Worm (Caenorhabditis elegans) whole organism, L4 larva: Measurements from ENCODE around the gene timm-17B.2.

Experiments used
- F10B5.3 ChIP-seq: sonication (generic microtip); optimal IDR thresholded peaks from 2 replicates; lab custom pipeline; 2016; ENCODE audit warnings: mild to moderate bottlenecking, missing genetic modification characterization, missing compliant biosample characterization
- F37D6.2 ChIP-seq: sonication (generic microtip); optimal IDR thresholded peaks from 2 replicates; lab custom pipeline; 2016; ENCODE audit warnings: mild to moderate bottlenecking, missing genetic modification characterization, missing compliant biosample characterization
- F49E8.2 ChIP-seq: sonication (generic microtip); optimal IDR thresholded peaks from 2 replicates; lab custom pipeline; 2016; ENCODE audit warnings: missing compliant biosample characterization, mild to moderate bottlenecking, missing genetic modification characterization, borderline replicate concordance
- T26A8.4 ChIP-seq: fragments of 200-800 bp; sonication (Bioruptor generic); IDR thresholded peaks from 2 replicates; pipeline ENCODE4 v1.3.6; 2022; ENCODE audit warnings: missing genetic modification characterization, missing compliant biosample characterization
- Y5F2A.4 ChIP-seq: fragments of 200-800 bp; sonication (Bioruptor generic); optimal IDR thresholded peaks from 2 replicates; lab custom pipeline; 2018; ENCODE audit warnings: mild to moderate bottlenecking, missing genetic modification characterization, missing compliant biosample characterization
- Y75B8A.6 ChIP-seq: fragments of 200-800 bp; sonication (Bioruptor generic); IDR thresholded peaks from 2 replicates; pipeline ENCODE4 v1.3.6; 2022; ENCODE audit warnings: missing genetic modification reagents, missing genetic modification characterization, missing compliant biosample characterization
- ZK337.2 ChIP-seq: fragments of 200-800 bp; sonication (Bioruptor generic); IDR thresholded peaks from 2 replicates; pipeline ENCODE4 v1.3.6; 2022; ENCODE audit warnings: missing genetic modification reagents, missing genetic modification characterization, missing compliant biosample characterization
- ZK546.5 ChIP-seq, 2 experiments: sonication (generic microtip); optimal IDR thresholded peaks; 2 replicates each; lab custom pipeline; 2017; ENCODE audit warnings: missing biosample characterization in 2 of 2, missing genetic modification characterization in 2 of 2
- ceh-44 ChIP-seq: fragments of 200-800 bp; sonication (Bioruptor generic); IDR thresholded peaks from 2 replicates; pipeline ENCODE4 v1.3.6; 2022; ENCODE audit warnings: missing genetic modification reagents, missing genetic modification characterization, missing compliant biosample characterization
- ceh-62 ChIP-seq: sonication (generic microtip); optimal IDR thresholded peaks from 2 replicates; lab custom pipeline; 2017; ENCODE audit warnings: missing biosample characterization, missing genetic modification characterization
- ceh-82 ChIP-seq: sonication (generic microtip); optimal IDR thresholded peaks from 2 replicates; lab custom pipeline; 2017; ENCODE audit warnings: missing biosample characterization, missing genetic modification characterization
- ces-1 ChIP-seq: fragments of 150-350 bp; sonication (generic microtip); optimal IDR thresholded peaks from 4 replicates; lab custom pipeline; 2014; ENCODE audit warnings: missing biosample characterization, missing genetic modification reagents, missing genetic modification characterization
- daf-16 ChIP-seq, 3 experiments: sonication (generic microtip); optimal IDR thresholded peaks; 2 replicates each; lab custom pipeline; 2016 to 2017; ENCODE audit warnings: missing genetic modification characterization in 3 of 3, missing genetic modification reagents in 3 of 3, mild to moderate bottlenecking in 2 of 3, missing compliant biosample characterization in 2 of 3, missing biosample characterization in 1 of 3, moderate library complexity in 1 of 3
- daf-19 ChIP-seq: fragments of 200-800 bp; sonication (Bioruptor generic); conservative IDR thresholded peaks from 2 replicates; pipeline ENCODE4 v1.3.6; 2022; ENCODE audit warnings: missing genetic modification characterization, missing compliant biosample characterization
- daf-8 ChIP-seq: fragments of 200-800 bp; sonication (Bioruptor generic); IDR thresholded peaks from 2 replicates; pipeline ENCODE4 v1.3.6; 2022; ENCODE audit warnings: missing genetic modification characterization, missing compliant biosample characterization
- dmd-9 ChIP-seq: fragments of 200-800 bp; sonication (Bioruptor generic); IDR thresholded peaks from 2 replicates; pipeline ENCODE4 v1.3.6; 2022; ENCODE audit warnings: missing genetic modification reagents, missing genetic modification characterization, missing compliant biosample characterization
- dpl-1 ChIP-seq: fragments of 150-350 bp; optimal IDR thresholded peaks from 2 replicates; lab custom pipeline; 2014; ENCODE audit warnings: missing biosample characterization, missing genetic modification reagents, missing genetic modification characterization
- egl-27 ChIP-seq: sonication (generic microtip); optimal IDR thresholded peaks from 3 replicates; lab custom pipeline; 2017; ENCODE audit warnings: missing biosample characterization, missing genetic modification reagents, missing genetic modification characterization
- egl-43 ChIP-seq: fragments of 200-800 bp; sonication (Bioruptor generic); IDR thresholded peaks from 2 replicates; pipeline ENCODE4 v1.3.6; 2022; ENCODE audit warnings: missing genetic modification reagents, missing genetic modification characterization, missing compliant biosample characterization
- fos-1 ChIP-seq: fragments of 150-350 bp; optimal IDR thresholded peaks from 2 replicates; lab custom pipeline; 2014; ENCODE audit warnings: missing biosample characterization, missing genetic modification characterization
- gei-8 ChIP-seq: fragments of 200-800 bp; sonication (Bioruptor generic); optimal IDR thresholded peaks from 2 replicates; lab custom pipeline; 2018; ENCODE audit warnings: mild to moderate bottlenecking, missing genetic modification characterization, missing compliant biosample characterization
- hif-1 ChIP-seq, 2 experiments: sonication (generic microtip); optimal IDR thresholded peaks; 2 replicates each; lab custom pipeline; 2016 to 2017; ENCODE audit warnings: missing compliant biosample characterization in 2 of 2, missing genetic modification characterization in 2 of 2, missing genetic modification reagents in 2 of 2, missing genotype in 2 of 2, mild to moderate bottlenecking in 1 of 2
- hlh-11 ChIP-seq: fragments of 200-800 bp; sonication (Bioruptor generic); optimal IDR thresholded peaks from 2 replicates; lab custom pipeline; 2018; ENCODE audit warnings: mild to moderate bottlenecking, missing genetic modification characterization, missing compliant biosample characterization
- hlh-30 ChIP-seq: sonication (generic microtip); optimal IDR thresholded peaks from 2 replicates; lab custom pipeline; 2017; ENCODE audit warnings: antibody characterized with exemption, mild to moderate bottlenecking, missing genetic modification characterization, missing compliant biosample characterization; ENCODE audit not compliant: insufficient read depth
- jun-1 ChIP-seq: fragments of 150-350 bp; optimal IDR thresholded peaks from 2 replicates; lab custom pipeline; 2014; ENCODE audit warnings: missing biosample characterization, missing genetic modification reagents, missing genetic modification characterization
- lin-29 ChIP-seq: fragments of 200-800 bp; sonication (Bioruptor generic); IDR thresholded peaks from 2 replicates; pipeline ENCODE4 v1.3.6; 2022; ENCODE audit warnings: missing genetic modification reagents, missing genetic modification characterization, missing compliant biosample characterization
- lin-38 ChIP-seq: fragments of 200-800 bp; sonication (Bioruptor generic); IDR thresholded peaks from 2 replicates; pipeline ENCODE4 v1.3.6; 2022; ENCODE audit warnings: missing genetic modification reagents, missing genetic modification characterization, missing compliant biosample characterization
- lin-39 ChIP-seq: fragments of 150-350 bp; optimal IDR thresholded peaks from 2 replicates; lab custom pipeline; 2014; ENCODE audit warnings: missing biosample characterization, missing genetic modification reagents, missing genetic modification characterization
- lsy-2 ChIP-seq, 2 experiments: fragments of 150-350 bp in 1 of 2; sonication (generic microtip) in 1 of 2; optimal IDR thresholded peaks; 2 replicates each; lab custom pipeline; 2014 to 2017; ENCODE audit warnings: missing biosample characterization in 2 of 2, missing genetic modification characterization in 2 of 2
- madf-5 ChIP-seq, 2 experiments: fragments of 200-800 bp; sonication (Bioruptor generic); IDR thresholded peaks; 2 replicates each; pipeline ENCODE4 v1.3.6; 2022; ENCODE audit warnings: missing compliant biosample characterization in 2 of 2, missing genetic modification characterization in 2 of 2
- madf-9 ChIP-seq: fragments of 200-800 bp; sonication (Bioruptor generic); conservative IDR thresholded peaks from 2 replicates; pipeline ENCODE4 v1.3.6; 2022; ENCODE audit warnings: missing genetic modification reagents, missing genetic modification characterization, missing compliant biosample characterization
- mep-1 ChIP-seq: fragments of 150-350 bp; sonication (generic microtip); optimal IDR thresholded peaks from 3 replicates; lab custom pipeline; 2014; ENCODE audit warnings: missing biosample characterization, missing genetic modification characterization
- mxl-3 ChIP-seq: fragments of 200-800 bp; sonication (Bioruptor generic); optimal IDR thresholded peaks from 2 replicates; lab custom pipeline; 2018; ENCODE audit warnings: mild to moderate bottlenecking, missing genetic modification characterization, missing compliant biosample characterization
- nhr-10 ChIP-seq: fragments of 150-350 bp; optimal IDR thresholded peaks from 2 replicates; lab custom pipeline; 2014; ENCODE audit warnings: missing biosample characterization, missing genetic modification characterization
- nhr-102 ChIP-seq: sonication (generic microtip); optimal IDR thresholded peaks from 2 replicates; lab custom pipeline; 2016; ENCODE audit warnings: mild to moderate bottlenecking, missing genetic modification characterization, moderate library complexity, missing compliant biosample characterization
- nhr-11 ChIP-seq: fragments of 150-350 bp; optimal IDR thresholded peaks from 2 replicates; lab custom pipeline; 2014; ENCODE audit warnings: missing biosample characterization, missing genetic modification characterization
- nhr-111 ChIP-seq: fragments of 200-800 bp; sonication (Bioruptor generic); optimal IDR thresholded peaks from 2 replicates; lab custom pipeline; 2018; ENCODE audit warnings: mild to moderate bottlenecking, missing genetic modification characterization, missing compliant biosample characterization
- nhr-237 ChIP-seq: sonication (generic microtip); optimal IDR thresholded peaks from 2 replicates; lab custom pipeline; 2017; ENCODE audit warnings: missing biosample characterization, missing genetic modification characterization
- nhr-41 ChIP-seq: fragments of 200-800 bp; sonication (Bioruptor generic); IDR thresholded peaks from 2 replicates; pipeline ENCODE4 v1.3.6; 2022; ENCODE audit warnings: missing genetic modification reagents, missing genetic modification characterization, missing compliant biosample characterization
- set-16 ChIP-seq: fragments of 200-800 bp; sonication (Bioruptor generic); IDR thresholded peaks from 2 replicates; pipeline ENCODE4 v1.3.6; 2022; ENCODE audit warnings: missing genetic modification reagents, missing genetic modification characterization, missing compliant biosample characterization
- skn-1 ChIP-seq: fragments of 150-350 bp; optimal IDR thresholded peaks from 2 replicates; lab custom pipeline; 2014; ENCODE audit warnings: missing biosample characterization, missing genetic modification characterization
- snpc-1.2 ChIP-seq: fragments of 200-800 bp; sonication (Bioruptor generic); IDR thresholded peaks from 2 replicates; pipeline ENCODE4 v1.3.6; 2022; ENCODE audit warnings: missing genetic modification reagents, missing genetic modification characterization, missing compliant biosample characterization
- snpc-4 ChIP-seq: fragments of 150-350 bp; optimal IDR thresholded peaks from 2 replicates; lab custom pipeline; 2014; ENCODE audit warnings: missing biosample characterization, missing genetic modification characterization
- spr-1 ChIP-seq: sonication (generic microtip); optimal IDR thresholded peaks from 2 replicates; lab custom pipeline; 2016; ENCODE audit warnings: mild to moderate bottlenecking, missing genetic modification characterization, missing compliant biosample characterization
- tag-97 ChIP-seq: fragments of 200-800 bp; sonication (Bioruptor generic); IDR thresholded peaks from 2 replicates; pipeline ENCODE4 v1.3.6; 2022; ENCODE audit warnings: missing genetic modification characterization, missing compliant biosample characterization
- unc-62 ChIP-seq, 3 experiments: fragments of 150-350 bp in 1 of 3; sonication (generic microtip); optimal IDR thresholded peaks in 2 of 3; peaks in 1 of 3; 1 replicate in 1 of 3; 2 replicates in 2 of 3; lab custom pipeline; 2014 to 2017; ENCODE audit warnings: missing biosample characterization in 3 of 3, missing genetic modification characterization in 3 of 3, missing genetic modification reagents in 3 of 3, missing genotype in 1 of 3
- vab-7 ChIP-seq: fragments of 200-800 bp; sonication (Bioruptor generic); IDR thresholded peaks from 2 replicates; pipeline ENCODE4 v1.3.6; 2022; ENCODE audit warnings: missing genetic modification reagents, missing genetic modification characterization, missing compliant biosample characterization
- zag-1 ChIP-seq: fragments of 150-350 bp; optimal IDR thresholded peaks from 2 replicates; lab custom pipeline; 2014; ENCODE audit warnings: missing biosample characterization, missing genetic modification characterization
- zfp-2 ChIP-seq: sonication (generic microtip); optimal IDR thresholded peaks from 2 replicates; lab custom pipeline; 2016; ENCODE audit warnings: mild to moderate bottlenecking, missing genetic modification characterization, missing compliant biosample characterization
- zip-11 ChIP-seq: fragments of 200-800 bp; sonication (Bioruptor generic); IDR thresholded peaks from 2 replicates; pipeline ENCODE4 v1.3.6; 2022; ENCODE audit warnings: missing genetic modification characterization, missing compliant biosample characterization

Gene timm-17B.2

ce11 chrIV:8432709-8433108, 36.3 kb downstream of the timm-17B.2 start, which contains the start of the genes T26A8.4 and pdtf-1 (continued):
- peak; percentile 75 for TF ChIP-seq mxl-3 (GFP tag; lab: Kevin White, UChicago)
- no peak for TF ChIP-seq nhr-111 (GFP tag; lab: Kevin White, UChicago)
- TF ChIP-seq skn-1 (tag; lab: Kevin White, UChicago), result no peak
- TF ChIP-seq snpc-1.2 (GFP tag; lab: Robert Waterston, UW), result peak; percentile 80
- TF ChIP-seq mep-1 (tag; lab: Kevin White, UChicago), result peak; percentile 95
- TF ChIP-seq nhr-11 (tag; lab: Kevin White, UChicago), result peak; percentile 95
- no peak for TF ChIP-seq lin-39
- TF ChIP-seq madf-9 (GFP tag; lab: Robert Waterston, UW), result peak; percentile 78
- peak; percentile 76 for TF ChIP-seq set-16 (GFP tag; lab: Robert Waterston, UW)
- TF ChIP-seq nhr-10, result peak; percentile 55
- peak; percentile 82 for TF ChIP-seq lin-38 (GFP tag; lab: Robert Waterston, UW)
- peak; percentile 63; the same call in 1 of the 2 replicates for TF ChIP-seq ceh-44 (GFP tag; lab: Robert Waterston, UW)
- TF ChIP-seq tag-97 (GFP tag; lab: Robert Waterston, UW), result no peak
- TF ChIP-seq fos-1, result no peak
- peak in 1 of 2 experiments; percentile 100 for TF ChIP-seq unc-62 (GFP tag; optimal IDR thresholded peaks at IDR 0.05 in 1 of 2; lab: Kevin White, UChicago)
- TF ChIP-seq unc-62 (tag; optimal IDR thresholded peaks at IDR 0.05; lab: Kevin White, UChicago), result no peak
- peak; percentile 68 for TF ChIP-seq jun-1 (tag; lab: Kevin White, UChicago)
- TF ChIP-seq snpc-4, result peak; percentile 76
- TF ChIP-seq Y5F2A.4 (GFP tag; lab: Kevin White, UChicago), result peak; percentile 16
- TF ChIP-seq spr-1 (tag; lab: Kevin White, UChicago), result peak; percentile 64
- peak; percentile 69 for TF ChIP-seq dmd-9 (GFP tag; lab: Robert Waterston, UW)
- TF ChIP-seq nhr-41 (GFP tag; lab: Robert Waterston, UW), result no peak
- no peak for TF ChIP-seq daf-8 (GFP tag; lab: Robert Waterston, UW)
- TF ChIP-seq egl-27 (tag; lab: Kevin White, UChicago), result no peak
- peak; percentile 25 for TF ChIP-seq F10B5.3 (tag; lab: Kevin White, UChicago)
- TF ChIP-seq hif-1 (tag; optimal IDR thresholded peaks at IDR 0.05; lab: Kevin White, UChicago), result peak; percentile 38 to 86
- no peak for TF ChIP-seq T26A8.4 (GFP tag; lab: Robert Waterston, UW)
- TF ChIP-seq ceh-62 (tag; lab: Kevin White, UChicago), result no peak
- TF ChIP-seq gei-8 (GFP tag; lab: Kevin White, UChicago), result peak; percentile 15
- TF ChIP-seq nhr-102, result peak; percentile 80
- TF ChIP-seq vab-7 (GFP tag; lab: Robert Waterston, UW), result peak; percentile 74; the same call in 1 of the 2 replicates
- TF ChIP-seq ZK337.2 (GFP tag; lab: Robert Waterston, UW), result no peak
- no peak; the same call in 1 of the 2 replicates for TF ChIP-seq egl-43 (GFP tag; lab: Robert Waterston, UW)
- TF ChIP-seq F37D6.2, result peak; percentile 56
- TF ChIP-seq zip-11 (GFP tag; lab: Robert Waterston, UW), result no peak
- TF ChIP-seq ces-1, result no peak
- peak; percentile 99 for TF ChIP-seq hlh-30 (tag; lab: Kevin White, UChicago)
- 0 out of 2 replicates have a peak, but pooled peaks have one; percentile 79 for TF ChIP-seq Y75B8A.6 (GFP tag; lab: Robert Waterston, UW)
- TF ChIP-seq nhr-237 (tag; lab: Kevin White, UChicago), result peak; percentile 52
- 0 out of 4 replicates have a peak, but pooled peaks of 1 of the 2 experiments have one; percentile 60 for TF ChIP-seq madf-5 (GFP tag; IDR thresholded peaks at IDR 0.05; lab: Robert Waterston, UW)
- peak; percentile 99 to 100 for TF ChIP-seq lsy-2 (tag; optimal IDR thresholded peaks at IDR 0.05; lab: Kevin White, UChicago)
- peak; percentile 38 to 78 for TF ChIP-seq daf-16 (GFP tag; optimal IDR thresholded peaks at IDR 0.05; lab: Kevin White, UChicago)
- peak; percentile 82 for TF ChIP-seq daf-16 (tag; optimal IDR thresholded peaks at IDR 0.05; lab: Kevin White, UChicago)
- TF ChIP-seq zag-1 (tag; lab: Kevin White, UChicago), result no peak
- TF ChIP-seq ZK546.5 (tag; optimal IDR thresholded peaks at IDR 0.05; lab: Kevin White, UChicago), result peak; percentile 6 to 70
- no peak for TF ChIP-seq daf-19
- TF ChIP-seq ceh-82, result no peak
- TF ChIP-seq zfp-2 (tag; lab: Kevin White, UChicago), result peak; percentile 79
- peak; percentile 92 for TF ChIP-seq hlh-11 (tag; lab: Kevin White, UChicago)
- TF ChIP-seq dpl-1 (GFP tag; lab: Kevin White, UChicago), result peak; percentile 83
- peak; percentile 70 for TF ChIP-seq lin-29 (GFP tag; lab: Robert Waterston, UW)
- TF ChIP-seq F49E8.2 (tag; lab: Kevin White, UChicago), result peak; percentile 15
